Worm (Caenorhabditis elegans) whole organism, L4/young adult: ENCODE measurements around the gene mrpl-16.

Source experiments
- W03F9.2 ChIP-seq: fragments of 150-350 bp; optimal IDR thresholded peaks from 2 replicates; lab custom pipeline; 2014; ENCODE audit warnings: missing biosample characterization, missing genetic modification characterization
- dao-5 ChIP-seq: sonication (generic microtip); optimal IDR thresholded peaks from 2 replicates; lab custom pipeline; 2016; ENCODE audit warnings: missing genotype, missing genetic modification characterization, moderate library complexity, missing compliant biosample characterization
- him-1 ChIP-seq: sonication (generic microtip); optimal IDR thresholded peaks from 2 replicates; lab custom pipeline; 2016; ENCODE audit warnings: missing genotype, missing genetic modification reagents, missing genetic modification characterization, missing compliant biosample characterization

Gene mrpl-16

ce11 chrIII:4703932-4704454, at the start of gene mrpl-16, which contains the start of gene clp-2:
mrpl-16 (plus strand) TSS chrIII:4704404.
clp-2 (minus strand) TSS chrIII:4704025.
- peak; percentile 35 for TF ChIP-seq W03F9.2 (tag; lab: Kevin White, UChicago)
- TF ChIP-seq him-1: no peak

ce11 chrIII:4655402-4655801, 48.8 kb upstream of the mrpl-16 start, which contains the start of gene T23F11.2:
T23F11.2 (minus strand) TSS chrIII:4655502.
- TF ChIP-seq him-1: no peak
- TF ChIP-seq dao-5: no peak
- no peak for TF ChIP-seq W03F9.2 (tag; lab: Kevin White, UChicago)

DNA sequence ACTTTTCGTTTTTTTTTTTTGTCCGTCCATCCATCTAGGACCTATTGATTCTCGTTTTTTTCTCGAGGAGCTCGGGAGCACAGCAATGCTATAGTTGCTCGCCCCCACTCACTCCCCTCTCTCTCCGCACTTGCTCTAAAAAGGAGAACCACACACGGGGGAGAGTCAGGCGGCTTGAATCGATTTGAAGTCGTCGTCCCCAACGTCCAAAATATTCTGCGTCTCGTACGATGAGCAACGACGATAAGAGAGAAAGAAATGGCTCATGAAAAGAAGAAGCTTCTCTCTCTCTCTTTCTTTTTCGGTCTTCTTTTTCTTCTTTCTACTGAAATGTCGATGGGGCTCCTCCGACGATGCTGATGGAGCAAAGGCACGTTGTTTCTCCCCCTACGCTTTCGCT, 47.8 kb upstream of the mrpl-16 start:
- TF ChIP-seq him-1 (peak; percentile 91), dao-5 (no peak), W03F9.2 (tag; lab: Kevin White, UChicago) (no peak)

DNA sequence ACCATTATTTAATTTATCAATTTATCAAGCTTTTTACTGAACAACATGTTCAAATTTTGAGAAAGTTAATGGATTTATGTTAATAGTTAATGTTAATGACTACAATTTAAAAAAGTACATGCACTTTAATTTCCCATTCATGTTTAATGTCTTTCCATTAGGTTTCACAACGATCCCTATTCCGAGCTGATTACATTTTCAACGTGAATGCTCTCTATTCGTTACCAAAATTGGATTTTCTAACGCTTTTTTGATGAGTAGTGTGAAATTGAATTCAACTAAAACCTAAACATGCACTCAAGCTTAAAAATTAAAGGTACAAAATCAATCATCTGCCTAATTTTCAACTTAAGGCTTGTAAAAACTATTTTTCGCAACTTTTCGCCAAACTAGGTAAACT, 46.8 kb upstream of the mrpl-16 start:
- TF ChIP-seq W03F9.2 (tag; lab: Kevin White, UChicago): no peak
- no peak for TF ChIP-seq dao-5
- no peak for TF ChIP-seq him-1

ce11 chrIII:4658384-4658844, 45.8 kb upstream of the mrpl-16 start, which contains the start of gene cdka-1:
cdka-1 (plus strand) TSS chrIII:4658794.
- peak; percentile 29 for TF ChIP-seq him-1
- TF ChIP-seq dao-5: no peak

ce11 chrIII:4659426-4659825, 44.8 kb upstream of the mrpl-16 start:
- TF ChIP-seq dao-5 (no peak), him-1 (no peak), W03F9.2 (tag; lab: Kevin White, UChicago) (no peak)

DNA sequence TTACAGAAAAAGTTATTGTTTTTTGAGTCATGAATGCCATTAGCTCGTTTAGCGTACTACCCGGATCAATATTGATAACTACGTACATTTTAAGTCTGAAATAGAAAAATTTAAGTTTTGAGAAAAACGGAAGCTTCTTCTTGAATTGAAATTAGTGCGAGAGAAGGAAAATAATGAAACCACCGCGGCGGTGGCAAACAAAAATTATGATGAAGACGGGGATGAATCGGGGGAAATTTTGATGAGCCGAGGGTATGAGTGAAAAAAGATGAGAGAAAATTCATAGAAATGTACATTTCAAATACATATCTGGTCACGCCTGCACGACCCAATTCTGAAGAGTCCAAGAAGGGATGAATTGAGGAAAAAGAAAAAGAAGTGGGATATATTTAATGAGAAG, 38.9 kb upstream of the mrpl-16 start, which contains the start of gene T23F11.4:
Gene T23F11.4, minus strand, starts transcription at position 101 of the 400 bp plus-strand sequence.
- TF ChIP-seq W03F9.2 (tag; lab: Kevin White, UChicago) (no peak), him-1 (no peak), dao-5 (no peak)

DNA sequence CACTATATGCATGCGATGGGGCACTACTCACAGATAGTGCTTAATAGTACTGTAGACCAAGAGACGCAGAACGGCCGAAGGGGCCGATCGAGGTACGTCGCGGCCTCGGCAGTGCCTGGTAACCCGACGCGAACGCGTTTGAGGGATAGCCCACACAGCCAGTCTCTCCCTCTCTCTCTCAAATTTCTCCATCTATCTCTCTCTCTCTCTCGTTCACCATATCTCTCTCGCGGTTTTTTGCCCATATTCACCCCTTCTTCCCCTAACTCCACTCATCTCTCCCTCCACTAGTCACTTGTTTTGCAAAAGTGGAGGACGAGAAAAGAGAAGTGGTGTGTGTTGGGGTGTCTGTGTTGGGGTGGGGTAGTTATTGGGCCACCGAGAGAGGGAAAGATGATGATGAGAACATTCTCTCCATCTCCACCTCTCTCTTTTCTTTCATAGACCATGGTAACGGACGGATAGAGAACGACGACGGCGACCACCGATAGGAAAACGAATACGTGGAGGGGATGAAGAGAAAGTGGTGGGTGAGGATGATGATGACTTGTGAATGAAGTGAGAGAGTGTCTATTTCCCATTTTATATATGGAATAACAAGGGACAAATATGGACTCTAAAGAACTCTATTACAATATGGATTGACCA, 37.3 kb upstream of the mrpl-16 start:
- peak; percentile 8 for TF ChIP-seq him-1
- TF ChIP-seq dao-5: no peak

- TF ChIP-seq W03F9.2 (tag; lab: Kevin White, UChicago) (no peak), him-1 (no peak), dao-5 (no peak)
These were observed 36.1 kb upstream of the mrpl-16 start for ce11 chrIII:4668073-4668472.

- no peak for TF ChIP-seq him-1
These were observed 32.7 kb upstream of the mrpl-16 start, which contains the start of gene T23F11.11 for ce11 chrIII:4671491-4671890. T23F11.11 (minus strand) TSS chrIII:4671591.

DNA sequence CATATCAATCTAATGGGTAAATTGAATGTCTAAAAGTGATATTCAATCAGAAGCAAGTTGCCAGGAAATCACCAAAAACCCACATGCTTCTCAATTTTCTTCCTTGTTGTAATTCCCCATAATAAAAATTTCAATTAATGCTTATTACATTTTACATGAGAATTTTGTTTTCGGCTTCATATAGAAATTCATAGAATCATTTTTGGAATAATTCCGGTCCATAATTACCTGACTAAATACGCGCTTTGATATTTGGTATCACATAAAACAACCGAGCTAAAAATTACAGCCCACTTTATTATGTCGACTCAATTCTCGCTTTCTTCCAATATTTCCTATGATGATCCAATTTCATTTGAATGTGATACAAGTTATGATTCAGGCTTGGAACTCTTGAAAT, 32.3 kb upstream of the mrpl-16 start, which contains the start of gene srg-13:
Gene srg-13, plus strand, starts transcription at position 301 of the 400 bp plus-strand sequence.
- TF ChIP-seq him-1 (no peak), dao-5 (no peak), W03F9.2 (tag; lab: Kevin White, UChicago) (no peak)

DNA sequence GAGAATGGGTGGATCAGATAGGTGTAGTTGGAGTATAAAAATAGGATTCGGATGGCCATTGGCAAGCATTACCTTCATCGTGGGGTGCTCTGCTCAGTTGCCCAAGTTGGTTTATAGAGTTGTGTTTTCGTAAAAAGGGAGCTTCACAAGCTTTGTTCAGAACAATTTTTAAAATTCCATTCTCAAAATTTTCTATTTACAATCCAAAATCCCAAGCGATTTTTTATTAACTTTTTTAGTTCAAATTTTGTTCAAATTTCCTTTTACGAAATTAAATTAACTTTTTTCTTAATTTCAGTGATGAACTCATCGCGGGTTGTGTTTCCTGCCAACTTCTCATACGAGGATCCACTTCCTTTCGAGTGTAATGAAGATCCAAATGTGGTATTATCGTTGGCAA, 26.7 kb upstream of the mrpl-16 start, which contains the start of gene srg-10:
Gene srg-10, plus strand, starts transcription at position 301 of the 400 bp plus-strand sequence.
- TF ChIP-seq him-1 (no peak), W03F9.2 (tag; lab: Kevin White, UChicago) (no peak), dao-5 (no peak)

DNA sequence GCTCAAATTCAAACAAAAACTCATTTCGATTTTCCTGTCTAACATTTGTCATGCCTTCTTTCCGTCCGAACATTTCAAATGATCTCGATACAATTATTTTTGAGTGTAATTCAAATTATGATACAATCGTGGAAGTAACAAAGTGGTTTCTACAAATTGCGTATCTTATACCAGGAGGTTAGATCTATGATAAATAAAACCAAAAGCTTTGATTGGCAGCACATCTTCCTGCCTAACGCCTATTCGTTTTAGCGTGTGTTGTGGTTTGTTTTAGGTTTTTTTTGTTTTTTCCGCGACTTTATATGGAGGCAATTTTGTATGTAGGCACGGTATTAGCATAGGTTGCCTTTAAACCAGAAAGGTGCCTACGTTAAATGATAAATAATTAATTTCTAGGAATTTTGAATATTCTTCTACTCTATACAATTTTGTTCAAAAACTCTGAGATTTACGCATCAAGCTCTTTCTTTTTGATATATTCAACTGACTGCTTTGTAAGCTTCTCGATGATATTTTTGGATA, 24.2 kb upstream of the mrpl-16 start, which contains the start of gene srg-11:
Gene srg-11, plus strand, starts transcription at position 51 of the 522 bp plus-strand sequence.
- no peak for TF ChIP-seq dao-5
- no peak for TF ChIP-seq W03F9.2 (tag; lab: Kevin White, UChicago)
- TF ChIP-seq him-1: no peak

DNA sequence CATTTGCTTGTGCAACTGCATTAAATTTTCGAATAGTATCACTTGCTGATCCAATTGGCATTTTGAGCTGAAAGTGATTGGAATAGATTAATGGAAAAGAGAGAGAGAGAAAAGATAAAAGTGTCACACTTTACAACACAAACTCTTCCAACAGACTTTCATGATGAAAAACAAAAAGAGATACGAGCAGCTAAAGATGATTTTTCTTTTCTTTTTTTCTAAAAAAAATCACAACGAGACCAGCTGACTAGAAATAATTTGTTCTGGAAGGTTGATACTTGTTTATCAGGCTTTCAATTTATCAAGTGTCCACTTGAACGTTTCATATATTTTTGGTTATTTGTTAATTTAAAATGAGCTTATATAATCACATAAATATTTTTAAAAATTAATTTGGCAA, 17.1 kb upstream of the mrpl-16 start:
- no peak for TF ChIP-seq dao-5
- TF ChIP-seq him-1: no peak
- no peak for TF ChIP-seq W03F9.2 (tag; lab: Kevin White, UChicago)

DNA sequence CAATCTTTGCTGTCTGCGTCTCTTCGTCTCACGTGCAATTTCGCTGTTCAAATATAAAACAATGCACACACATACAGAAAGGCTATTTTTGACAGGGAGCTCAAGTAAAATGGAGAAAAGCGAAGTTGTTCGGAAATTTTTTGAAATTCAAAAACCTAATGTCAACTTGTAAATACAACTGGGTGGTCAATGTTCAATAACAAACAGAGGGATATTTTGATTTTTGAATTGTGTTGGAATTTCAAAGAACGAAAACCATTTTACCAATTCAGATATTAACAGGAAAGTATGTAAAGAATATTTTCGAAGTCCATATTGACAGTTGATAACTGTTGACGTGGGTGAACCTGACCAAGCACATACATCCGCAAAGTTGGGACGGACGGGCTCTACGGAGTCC, 15.8 kb upstream of the mrpl-16 start, which contains the start of gene tag-243:
Gene tag-243, minus strand, starts transcription at position 101 of the 400 bp plus-strand sequence.
- TF ChIP-seq W03F9.2 (tag; lab: Kevin White, UChicago) (no peak), dao-5 (no peak), him-1 (no peak)
